Worm (Caenorhabditis elegans) whole organism, L3 larva: ENCODE measurements around the gene Y54G2A.50.
A peak's percentile ranks its signal among the peaks of the same experiment; 100 is the strongest.

Source experiments
- R02D3.7 ChIP-seq: fragments of 150-350 bp; optimal IDR thresholded peaks from 2 replicates; lab custom pipeline; 2014; ENCODE audit warnings: missing biosample characterization, missing genetic modification characterization
- ZK546.5 ChIP-seq: sonication (generic microtip); optimal IDR thresholded peaks from 2 replicates; lab custom pipeline; 2017; ENCODE audit warnings: missing biosample characterization, missing genetic modification characterization
- ceh-16 ChIP-seq: sonication (generic microtip); optimal IDR thresholded peaks from 2 replicates; lab custom pipeline; 2017; ENCODE audit warnings: missing biosample characterization, missing genetic modification characterization
- daf-12 ChIP-seq: fragments of 150-350 bp; optimal IDR thresholded peaks from 2 replicates; lab custom pipeline; 2014; ENCODE audit warnings: missing biosample characterization, missing genetic modification reagents, missing genetic modification characterization
- egl-27 ChIP-seq: sonication (generic microtip); optimal IDR thresholded peaks from 4 replicates; lab custom pipeline; 2017; ENCODE audit warnings: missing biosample characterization, missing genetic modification reagents, missing genetic modification characterization
- egl-5 ChIP-seq: fragments of 150-350 bp; optimal IDR thresholded peaks from 2 replicates; lab custom pipeline; 2017; ENCODE audit warnings: missing biosample characterization, missing genetic modification reagents, missing genetic modification characterization, inconsistent platforms
- elt-1 ChIP-seq: fragments of 150-350 bp; optimal IDR thresholded peaks from 2 replicates; lab custom pipeline; 2014; ENCODE audit warnings: missing biosample characterization, missing genetic modification characterization
- elt-2 ChIP-seq: sonication (generic microtip); optimal IDR thresholded peaks from 2 replicates; lab custom pipeline; 2016; ENCODE audit warnings: missing genetic modification reagents, mild to moderate bottlenecking, missing genetic modification characterization, missing compliant biosample characterization
- elt-3 ChIP-seq, 3 experiments: fragments of 150-350 bp in 1 of 3; sonication (generic microtip) in 2 of 3; optimal IDR thresholded peaks; 2 replicates in 2 of 3; 4 replicates in 1 of 3; lab custom pipeline; 2014 to 2017; ENCODE audit warnings: missing biosample characterization in 3 of 3, missing genetic modification characterization in 3 of 3
- fkh-10 ChIP-seq: sonication (generic microtip); optimal IDR thresholded peaks from 2 replicates; lab custom pipeline; 2017; ENCODE audit warnings: missing biosample characterization, missing genetic modification reagents, missing genetic modification characterization
- fos-1 ChIP-seq: fragments of 150-350 bp; optimal IDR thresholded peaks from 2 replicates; lab custom pipeline; 2014; ENCODE audit warnings: missing biosample characterization, missing genetic modification characterization
- hmg-11 ChIP-seq: sonication (generic microtip); optimal IDR thresholded peaks from 2 replicates; lab custom pipeline; 2016; ENCODE audit warnings: missing genetic modification characterization, missing compliant biosample characterization
- jun-1 ChIP-seq: fragments of 150-350 bp; optimal IDR thresholded peaks from 2 replicates; lab custom pipeline; 2014; ENCODE audit warnings: missing biosample characterization, missing genetic modification reagents, missing genetic modification characterization
- lin-15B ChIP-seq: fragments of 150-350 bp; optimal IDR thresholded peaks from 2 replicates; lab custom pipeline; 2014; ENCODE audit warnings: missing biosample characterization, missing genetic modification characterization
- lin-39 ChIP-seq: fragments of 150-350 bp; optimal IDR thresholded peaks from 2 replicates; lab custom pipeline; 2018; ENCODE audit warnings: missing biosample characterization, missing genetic modification reagents, missing genetic modification characterization
- lsy-12 ChIP-seq: sonication (generic microtip); optimal IDR thresholded peaks from 2 replicates; lab custom pipeline; 2016; ENCODE audit warnings: mild to moderate bottlenecking, missing genetic modification characterization, missing compliant biosample characterization
- mdl-1 ChIP-seq: fragments of 150-350 bp; optimal IDR thresholded peaks from 2 replicates; lab custom pipeline; 2014; ENCODE audit warnings: missing biosample characterization, missing genetic modification characterization
- mml-1 ChIP-seq: fragments of 150-350 bp; sonication (generic microtip); optimal IDR thresholded peaks from 3 replicates; lab custom pipeline; 2014; ENCODE audit warnings: missing biosample characterization, missing genetic modification characterization
- nfya-1 ChIP-seq: sonication (generic microtip); optimal IDR thresholded peaks from 2 replicates; lab custom pipeline; 2017; ENCODE audit warnings: missing genetic modification characterization, mild to moderate bottlenecking, missing compliant biosample characterization, antibody characterized with exemption, moderate library complexity; ENCODE audit not compliant: insufficient read depth
- nhr-11 ChIP-seq: fragments of 150-350 bp; optimal IDR thresholded peaks from 2 replicates; lab custom pipeline; 2014; ENCODE audit warnings: missing biosample characterization, missing genetic modification characterization
- nhr-12 ChIP-seq: fragments of 150-350 bp; optimal IDR thresholded peaks from 2 replicates; lab custom pipeline; 2014; ENCODE audit warnings: missing biosample characterization, missing genetic modification characterization
- nhr-23 ChIP-seq: fragments of 150-350 bp; optimal IDR thresholded peaks from 2 replicates; lab custom pipeline; 2014; ENCODE audit warnings: missing biosample characterization, missing genetic modification reagents, missing genetic modification characterization
- nhr-237 ChIP-seq: fragments of 150-350 bp; optimal IDR thresholded peaks from 2 replicates; lab custom pipeline; 2014; ENCODE audit warnings: missing biosample characterization, missing genetic modification characterization
- nhr-25 ChIP-seq: sonication (generic microtip); optimal IDR thresholded peaks from 2 replicates; lab custom pipeline; 2017; ENCODE audit warnings: missing biosample characterization, missing genetic modification characterization
- nhr-28 ChIP-seq: fragments of 150-350 bp; optimal IDR thresholded peaks from 2 replicates; lab custom pipeline; 2014; ENCODE audit warnings: missing biosample characterization, missing genetic modification characterization
- nhr-43 ChIP-seq: sonication (generic microtip); optimal IDR thresholded peaks from 2 replicates; lab custom pipeline; 2016; ENCODE audit warnings: mild to moderate bottlenecking, missing genetic modification characterization, missing compliant biosample characterization; ENCODE audit not compliant: poor library complexity, severe bottlenecking
- pha-4 ChIP-seq: fragments of 150-350 bp; optimal IDR thresholded peaks from 2 replicates; lab custom pipeline; 2014; ENCODE audit warnings: missing biosample characterization, missing genetic modification reagents, missing genetic modification characterization
- pqm-1 ChIP-seq: fragments of 150-350 bp; optimal IDR thresholded peaks from 2 replicates; lab custom pipeline; 2017; ENCODE audit warnings: missing biosample characterization, missing genetic modification characterization, inconsistent platforms
- sea-2 ChIP-seq: fragments of 150-350 bp; sonication (generic microtip); optimal IDR thresholded peaks from 4 replicates; lab custom pipeline; 2014; ENCODE audit warnings: missing biosample characterization, missing genetic modification reagents, missing genetic modification characterization
- unc-39 ChIP-seq: sonication (generic microtip); optimal IDR thresholded peaks from 4 replicates; lab custom pipeline; 2017; ENCODE audit warnings: missing biosample characterization, missing genetic modification characterization
- unc-62 ChIP-seq: fragments of 150-350 bp; sonication (generic microtip); optimal IDR thresholded peaks from 4 replicates; lab custom pipeline; 2014; ENCODE audit warnings: missing biosample characterization, missing genetic modification reagents, missing genetic modification characterization
- zag-1 ChIP-seq: fragments of 150-350 bp; optimal IDR thresholded peaks from 2 replicates; lab custom pipeline; 2014; ENCODE audit warnings: missing biosample characterization, missing genetic modification characterization
- ztf-11 ChIP-seq: fragments of 150-350 bp; optimal IDR thresholded peaks from 2 replicates; lab custom pipeline; 2014; ENCODE audit warnings: missing biosample characterization, missing genetic modification characterization
- ztf-4 ChIP-seq: fragments of 150-350 bp; optimal IDR thresholded peaks from 2 replicates; lab custom pipeline; 2014; ENCODE audit warnings: missing biosample characterization, missing genetic modification characterization

Y54G2A.50 gene

ce11 chrIV:2895986-2896660 is 21.7 kb upstream of the Y54G2A.50 start:
- TF ChIP-seq pha-4 (peak; percentile 11), elt-2 (tag; lab: Kevin White, UChicago) (peak; percentile 8)

DNA sequence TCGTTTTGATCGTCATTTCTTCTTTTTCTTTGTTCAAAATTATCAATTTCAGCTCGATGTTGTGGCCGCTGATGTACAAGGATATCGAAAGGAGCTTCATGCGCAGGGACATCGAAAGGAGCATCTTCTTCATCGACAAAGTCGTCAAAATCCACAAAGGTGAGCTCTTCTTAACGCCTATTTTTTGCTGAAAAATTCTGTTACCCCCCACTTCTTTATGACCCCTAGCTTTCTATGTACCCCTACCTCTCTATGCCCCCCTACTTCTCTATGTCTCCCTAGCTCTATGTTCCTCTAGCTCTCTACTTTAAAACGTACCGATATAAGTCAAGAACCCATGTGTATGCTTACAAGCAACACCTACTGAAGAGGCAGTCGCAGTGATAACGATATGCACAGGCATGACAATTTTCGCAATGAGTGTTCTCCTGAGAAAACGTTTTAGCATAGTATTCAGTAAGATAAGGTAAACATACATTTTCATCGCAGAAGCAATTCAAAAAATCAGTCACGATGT is 20.1 kb upstream of the Y54G2A.50 start, which contains the start of gene Y54G2A.36:
Gene Y54G2A.36, plus strand, starts transcription at position 51 of the 517 bp plus-strand sequence.
- no peak for TF ChIP-seq lsy-12 (tag; lab: Kevin White, UChicago)
- TF ChIP-seq egl-5 (tag; lab: Kevin White, UChicago) = no peak
- TF ChIP-seq sea-2 (GFP tag; lab: Kevin White, UChicago) = no peak
- TF ChIP-seq elt-3 (tag; optimal IDR thresholded peaks at IDR 0.05; lab: Kevin White, UChicago) = no peak
- TF ChIP-seq mdl-1 (tag; lab: Kevin White, UChicago) = no peak
- no peak for TF ChIP-seq hmg-11 (tag; lab: Kevin White, UChicago)
- TF ChIP-seq nhr-28 (tag; lab: Kevin White, UChicago) = no peak
- TF ChIP-seq fkh-10 = no peak
- TF ChIP-seq ZK546.5 (tag; lab: Kevin White, UChicago) = no peak
- TF ChIP-seq nhr-11 (tag; lab: Kevin White, UChicago) = no peak
- TF ChIP-seq zag-1 (tag; lab: Kevin White, UChicago) = no peak
- TF ChIP-seq daf-12 = no peak
- no peak for TF ChIP-seq nhr-25 (tag; lab: Kevin White, UChicago)
- no peak for TF ChIP-seq nhr-43 (tag; lab: Kevin White, UChicago)
- TF ChIP-seq nhr-12 (tag; lab: Kevin White, UChicago) = no peak
- TF ChIP-seq lin-15B (tag; lab: Kevin White, UChicago) = no peak
- TF ChIP-seq nhr-23 = no peak
- no peak for TF ChIP-seq R02D3.7
- no peak for TF ChIP-seq egl-27
- no peak for TF ChIP-seq ztf-11 (tag; lab: Kevin White, UChicago)

DNA sequence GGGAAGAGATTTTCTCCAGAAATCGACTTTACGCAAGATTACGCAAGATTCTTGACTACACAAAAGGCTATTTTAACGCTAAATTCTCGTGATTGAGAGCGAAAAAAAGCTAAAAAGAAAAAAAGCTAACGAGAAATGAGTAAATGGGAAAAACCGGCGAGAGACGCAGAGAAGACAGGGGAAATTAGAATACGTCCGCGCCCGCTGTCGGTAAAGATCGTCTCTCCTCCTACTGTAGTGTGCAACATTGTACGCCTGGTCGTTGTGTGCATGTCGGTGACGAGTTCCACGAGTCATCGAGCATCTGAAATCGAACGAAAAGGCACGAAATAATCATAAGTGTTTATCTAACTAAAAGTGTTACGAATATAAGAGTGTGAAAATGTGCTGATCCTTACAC is 3.3 kb upstream of the Y54G2A.50 start:
- TF ChIP-seq egl-27 (no peak), elt-1 (tag; lab: Kevin White, UChicago) (no peak), fos-1 (tag; lab: Kevin White, UChicago) (no peak), lsy-12 (tag; lab: Kevin White, UChicago) (no peak), unc-39 (tag; lab: Kevin White, UChicago) (no peak)

- TF ChIP-seq elt-2 (tag; lab: Kevin White, UChicago) (no peak), zag-1 (tag; lab: Kevin White, UChicago) (no peak), ZK546.5 (tag; lab: Kevin White, UChicago) (no peak), ztf-11 (tag; lab: Kevin White, UChicago) (no peak), ceh-16 (tag; lab: Kevin White, UChicago) (no peak), nhr-11 (tag; lab: Kevin White, UChicago) (no peak), lsy-12 (tag; lab: Kevin White, UChicago) (no peak), daf-12 (no peak), nhr-43 (tag; lab: Kevin White, UChicago) (no peak), egl-5 (tag; lab: Kevin White, UChicago) (no peak)
These were observed 1.8 kb upstream of the Y54G2A.50 start for ce11 chrIV:2916043-2916442.

DNA sequence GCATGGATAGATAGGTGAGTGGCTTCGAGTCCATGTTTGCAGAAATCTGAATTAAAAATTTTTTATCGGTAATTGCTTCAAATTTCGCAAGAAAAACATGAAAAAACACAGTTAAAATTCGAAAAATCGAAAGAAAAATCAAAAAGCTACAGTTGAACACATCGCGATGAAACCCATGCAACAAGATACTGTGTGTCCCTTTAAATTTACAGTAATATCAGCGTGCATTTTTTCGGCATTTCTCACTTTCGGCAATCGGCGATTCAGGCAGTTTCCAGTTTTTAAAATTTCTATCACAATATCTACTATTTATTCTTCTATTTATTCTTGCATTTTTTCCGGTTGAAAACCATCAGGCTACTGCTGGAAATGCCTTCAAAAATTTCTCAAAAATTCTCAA is 4.4 kb downstream of the Y54G2A.50 start, which contains the start of gene fbxc-45:
Gene fbxc-45, minus strand, starts transcription at position 48 of the 400 bp plus-strand sequence.
- TF ChIP-seq pqm-1 = no peak
- TF ChIP-seq ztf-4 (tag; lab: Kevin White, UChicago) = no peak
- no peak for TF ChIP-seq nfya-1 (tag; lab: Kevin White, UChicago)
- TF ChIP-seq fos-1 (tag; lab: Kevin White, UChicago) = no peak
- TF ChIP-seq nhr-25 (tag; lab: Kevin White, UChicago) = no peak
- no peak for TF ChIP-seq unc-62 (GFP tag; lab: Kevin White, UChicago)
- no peak for TF ChIP-seq lin-39 (tag; lab: Kevin White, UChicago)
- no peak for TF ChIP-seq nhr-23
- TF ChIP-seq elt-1 (tag; lab: Kevin White, UChicago) = no peak
- no peak for TF ChIP-seq mml-1 (tag; lab: Kevin White, UChicago)
- no peak for TF ChIP-seq jun-1
- TF ChIP-seq nhr-237 (tag; lab: Kevin White, UChicago) = no peak
- no peak for TF ChIP-seq nhr-12 (tag; lab: Kevin White, UChicago)
- no peak for TF ChIP-seq zag-1 (tag; lab: Kevin White, UChicago)
